Worm (Caenorhabditis elegans): ENCODE measurements around the gene Y69E1A.4.
A peak's percentile ranks its signal among the peaks of the same experiment; 100 is the strongest.

Y69E1A.4 gene

DNA sequence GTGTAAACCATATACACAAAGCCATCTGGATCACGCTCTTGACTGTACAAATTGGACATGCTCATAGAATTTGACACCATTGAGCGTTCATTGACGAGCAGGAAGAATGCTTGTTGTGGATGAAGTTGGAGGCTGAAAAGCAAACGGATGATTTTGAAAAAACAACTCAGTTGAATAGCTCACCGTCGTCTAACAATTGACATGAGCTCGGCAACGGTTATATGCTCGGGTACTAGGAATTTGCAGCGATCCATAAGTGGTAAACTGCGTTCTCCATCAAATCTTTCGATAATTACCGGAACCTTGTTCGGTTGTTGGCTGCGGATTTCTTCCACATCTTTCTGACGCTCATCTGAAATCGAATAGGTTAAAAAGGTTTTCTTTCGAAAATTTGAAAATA, 20.3 kb upstream of the Y69E1A.4 start:
- TF ChIP-seq nhr-237 (tag; optimal IDR thresholded peaks at IDR 0.05), result no peak
- TF ChIP-seq egl-5 (tag; optimal IDR thresholded peaks at IDR 0.05), result no peak
- TF ChIP-seq skn-1 (tag; optimal IDR thresholded peaks at IDR 0.05), result no peak
- no peak for TF ChIP-seq jun-1 (tag; optimal IDR thresholded peaks at IDR 0.05)
- no peak for TF ChIP-seq hmg-11 (tag; optimal IDR thresholded peaks at IDR 0.05)
- peak; percentile 68 for TF ChIP-seq ama-1 (optimal IDR thresholded peaks at IDR 0.05)
- TF ChIP-seq egl-27 (tag; optimal IDR thresholded peaks at IDR 0.05), result no peak

DNA sequence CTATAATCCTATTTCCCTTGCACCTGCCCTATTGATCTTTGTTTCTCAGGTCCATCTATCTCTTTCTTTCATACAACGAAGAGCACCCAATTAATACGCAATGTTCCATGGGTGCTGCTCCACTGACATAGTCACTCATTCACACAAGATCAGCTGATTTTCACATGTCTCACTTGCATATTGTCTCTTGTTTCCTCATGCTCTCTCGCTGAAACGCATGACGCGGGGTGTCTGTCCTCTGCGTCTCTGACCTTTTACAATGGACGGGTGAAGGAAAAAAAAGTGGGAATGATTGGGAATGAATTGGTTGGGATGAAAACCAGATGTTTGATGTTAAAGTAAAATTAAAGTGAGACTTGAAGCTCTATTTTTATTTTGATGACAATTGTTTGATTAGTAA, 19.7 kb upstream of the Y69E1A.4 start:
- TF ChIP-seq egl-27 (tag; optimal IDR thresholded peaks at IDR 0.05) (peak; percentile 53), fkh-2 (tag; optimal IDR thresholded peaks at IDR 0.05) (no peak), elt-1 (tag; optimal IDR thresholded peaks at IDR 0.05) (peak; percentile 32), nfya-1 (tag; optimal IDR thresholded peaks at IDR 0.05; ENCODE audit: insufficient read depth) (peak; percentile 90), zag-1 (tag; optimal IDR thresholded peaks at IDR 0.05) (no peak), nhr-25 (tag; optimal IDR thresholded peaks at IDR 0.05) (peak; percentile 40), ztf-4 (tag; optimal IDR thresholded peaks at IDR 0.05) (peak; percentile 65), lin-39 (tag; optimal IDR thresholded peaks at IDR 0.05) (peak; percentile 43), daf-12 (tag; optimal IDR thresholded peaks at IDR 0.05) (no peak), lsy-12 (tag; optimal IDR thresholded peaks at IDR 0.05) (peak; percentile 90), snpc-4 (tag; optimal IDR thresholded peaks at IDR 0.05) (peak; percentile 26), ceh-16 (tag; optimal IDR thresholded peaks at IDR 0.05) (no peak), nhr-67 (tag; optimal IDR thresholded peaks at IDR 0.05) (no peak), pha-4 (tag; optimal IDR thresholded peaks at IDR 0.05) (peak; percentile 63), elt-3 (tag; optimal IDR thresholded peaks at IDR 0.05) (peak in 1 of 3 experiments; percentile 17), elt-2 (tag; optimal IDR thresholded peaks at IDR 0.05) (peak; percentile 59), nhr-43 (tag; optimal IDR thresholded peaks at IDR 0.05; ENCODE audit: poor library complexity, severe bottlenecking) (peak; percentile 40), sea-2 (GFP tag; optimal IDR thresholded peaks at IDR 0.05) (no peak), lin-15B (tag; optimal IDR thresholded peaks at IDR 0.05) (peak; percentile 26), mml-1 (tag; optimal IDR thresholded peaks at IDR 0.05) (peak; percentile 81), fkh-10 (GFP tag; optimal IDR thresholded peaks at IDR 0.05) (no peak), pqm-1 (tag; optimal IDR thresholded peaks at IDR 0.05) (peak; percentile 64), mdl-1 (tag; optimal IDR thresholded peaks at IDR 0.05) (peak; percentile 60), nhr-237 (tag; optimal IDR thresholded peaks at IDR 0.05) (no peak), nhr-28 (tag; optimal IDR thresholded peaks at IDR 0.05) (no peak), fos-1 (tag; optimal IDR thresholded peaks at IDR 0.05) (no peak), nhr-76 (tag; optimal IDR thresholded peaks at IDR 0.05) (no peak), unc-62 (GFP tag; optimal IDR thresholded peaks at IDR 0.05) (peak; percentile 57), skn-1 (tag; optimal IDR thresholded peaks at IDR 0.05) (no peak), ztf-11 (tag; optimal IDR thresholded peaks at IDR 0.05) (no peak), eor-1 (tag; optimal IDR thresholded peaks at IDR 0.05) (peak in 1 of 2 experiments; percentile 32), ama-1 (optimal IDR thresholded peaks at IDR 0.05) (peak; percentile 80), unc-39 (tag; optimal IDR thresholded peaks at IDR 0.05) (no peak), R02D3.7 (tag; optimal IDR thresholded peaks at IDR 0.05) (no peak), nhr-23 (tag; optimal IDR thresholded peaks at IDR 0.05) (peak; percentile 80), nhr-77 (tag; optimal IDR thresholded peaks at IDR 0.05) (no peak), tbx-2 (tag; optimal IDR thresholded peaks at IDR 0.05) (peak; percentile 56), hmg-11 (tag; optimal IDR thresholded peaks at IDR 0.05) (no peak), ZK546.5 (tag; optimal IDR thresholded peaks at IDR 0.05) (no peak), jun-1 (tag; optimal IDR thresholded peaks at IDR 0.05) (peak; percentile 75), ceh-82 (tag; optimal IDR thresholded peaks at IDR 0.05) (no peak), aly-2 (tag; optimal IDR thresholded peaks at IDR 0.05) (no peak), nhr-12 (tag; optimal IDR thresholded peaks at IDR 0.05) (no peak), egl-5 (tag; optimal IDR thresholded peaks at IDR 0.05) (peak; percentile 95), ceh-28 (tag; optimal IDR thresholded peaks at IDR 0.05) (peak; percentile 65), nhr-11 (tag; optimal IDR thresholded peaks at IDR 0.05) (no peak), ceh-9 (tag; optimal IDR thresholded peaks at IDR 0.05) (no peak)
